Worm (Caenorhabditis elegans) whole organism, L1 larva: ENCODE measurements around the gene C09G9.1.

Experiments
- C16A3.4 ChIP-seq: fragments of 150-350 bp; optimal IDR thresholded peaks from 2 replicates; lab custom pipeline; 2014; ENCODE audit warnings: missing biosample characterization, missing genetic modification characterization
- C34B4.2 ChIP-seq: sonication (generic microtip); optimal IDR thresholded peaks from 2 replicates; lab custom pipeline; 2017; ENCODE audit warnings: mild to moderate bottlenecking, missing genetic modification characterization, missing compliant biosample characterization
- F16B12.6 ChIP-seq: fragments of 150-350 bp; optimal IDR thresholded peaks from 2 replicates; lab custom pipeline; 2014; ENCODE audit warnings: missing biosample characterization, missing genetic modification characterization
- aha-1 ChIP-seq: fragments of 150-350 bp; optimal IDR thresholded peaks from 2 replicates; lab custom pipeline; 2014; ENCODE audit warnings: missing biosample characterization, missing genetic modification characterization
- aly-2 ChIP-seq: fragments of 150-350 bp; optimal IDR thresholded peaks from 2 replicates; lab custom pipeline; 2014; ENCODE audit warnings: missing biosample characterization, missing genetic modification characterization
- ceh-63 ChIP-seq: fragments of 200-800 bp; sonication (Bioruptor generic); optimal IDR thresholded peaks from 2 replicates; lab custom pipeline; 2018; ENCODE audit warnings: mild to moderate bottlenecking, missing genetic modification characterization, missing compliant biosample characterization
- ceh-82 ChIP-seq, 3 experiments: fragments of 150-350 bp in 1 of 3; sonication (generic microtip) in 2 of 3; optimal IDR thresholded peaks; 2 replicates each; lab custom pipeline; 2014 to 2017; ENCODE audit warnings: missing biosample characterization in 3 of 3, missing genetic modification characterization in 3 of 3
- ceh-88 ChIP-seq: fragments of 200-800 bp; sonication (Bioruptor generic); IDR thresholded peaks from 2 replicates; pipeline ENCODE4 v1.3.6; 2022; ENCODE audit warnings: missing genetic modification characterization, missing compliant biosample characterization
- dpl-1 ChIP-seq, 3 experiments: fragments of 150-350 bp in 2 of 3; sonication (generic microtip) in 1 of 3; optimal IDR thresholded peaks; 2 replicates each; lab custom pipeline; 2014 to 2017; ENCODE audit warnings: missing biosample characterization in 3 of 3, missing genetic modification characterization in 3 of 3, missing genetic modification reagents in 3 of 3
- dsc-1 ChIP-seq: sonication (generic microtip); optimal IDR thresholded peaks from 2 replicates; lab custom pipeline; 2016; ENCODE audit warnings: mild to moderate bottlenecking, missing genetic modification characterization, missing compliant biosample characterization
- efl-1 ChIP-seq, 4 experiments: fragments of 150-350 bp; optimal IDR thresholded peaks in 3 of 4; peaks in 1 of 4; 1 replicate in 1 of 4; 2 replicates in 3 of 4; lab custom pipeline; 2014; ENCODE audit warnings: missing biosample characterization in 2 of 4, missing genetic modification characterization in 2 of 4, missing genetic modification reagents in 2 of 4
- efl-3 ChIP-seq: fragments of 200-800 bp; sonication (Bioruptor generic); optimal IDR thresholded peaks from 2 replicates; lab custom pipeline; 2018; ENCODE audit warnings: mild to moderate bottlenecking, missing genetic modification characterization, missing compliant biosample characterization
- egl-13 ChIP-seq: sonication (generic microtip); optimal IDR thresholded peaks from 2 replicates; lab custom pipeline; 2016; ENCODE audit warnings: missing genotype, missing genetic modification reagents, missing genetic modification characterization, missing compliant biosample characterization
- elt-3 ChIP-seq, 6 experiments: fragments of 150-350 bp in 1 of 6; sonication (generic microtip); optimal IDR thresholded peaks; 2 replicates each; lab custom pipeline; 2017 to 2018; ENCODE audit warnings: missing biosample characterization in 6 of 6, missing genetic modification characterization in 6 of 6, inconsistent platforms in 1 of 6
- ets-5 ChIP-seq: fragments of 200-800 bp; sonication (Bioruptor generic); IDR thresholded peaks from 2 replicates; pipeline ENCODE4 v1.3.6; 2022; ENCODE audit warnings: missing genetic modification characterization, missing compliant biosample characterization
- fkh-10 ChIP-seq: sonication (generic microtip); optimal IDR thresholded peaks from 2 replicates; lab custom pipeline; 2017; ENCODE audit warnings: missing biosample characterization, missing genetic modification reagents, missing genetic modification characterization
- fkh-4 ChIP-seq: sonication (generic microtip); optimal IDR thresholded peaks from 2 replicates; lab custom pipeline; 2016; ENCODE audit warnings: missing compliant biosample characterization, missing genetic modification characterization, borderline replicate concordance
- fkh-8 ChIP-seq: sonication (generic microtip); optimal IDR thresholded peaks from 2 replicates; lab custom pipeline; 2016; ENCODE audit warnings: mild to moderate bottlenecking, missing genetic modification characterization, missing compliant biosample characterization
- fos-1 ChIP-seq: fragments of 150-350 bp; optimal IDR thresholded peaks from 2 replicates; lab custom pipeline; 2014; ENCODE audit warnings: missing biosample characterization, missing genetic modification characterization
- hlh-17 ChIP-seq: fragments of 200-800 bp; sonication (Bioruptor generic); optimal IDR thresholded peaks from 2 replicates; lab custom pipeline; 2018; ENCODE audit warnings: missing genetic modification characterization, mild to moderate bottlenecking, missing compliant biosample characterization, moderate library complexity, borderline replicate concordance
- irx-1 ChIP-seq: sonication (generic microtip); optimal IDR thresholded peaks from 2 replicates; lab custom pipeline; 2016; ENCODE audit warnings: missing genetic modification characterization, missing compliant biosample characterization
- isw-1 ChIP-seq: fragments of 200-800 bp; sonication (Bioruptor generic); IDR thresholded peaks from 2 replicates; pipeline ENCODE4 v1.3.6; 2022; ENCODE audit warnings: missing genetic modification characterization, missing compliant biosample characterization
- lin-13 ChIP-seq: fragments of 150-350 bp; optimal IDR thresholded peaks from 2 replicates; lab custom pipeline; 2014; ENCODE audit warnings: missing biosample characterization, missing genetic modification reagents, missing genetic modification characterization
- lin-14 ChIP-seq: fragments of 200-800 bp; sonication (Bioruptor generic); optimal IDR thresholded peaks from 2 replicates; lab custom pipeline; 2018; ENCODE audit warnings: mild to moderate bottlenecking, missing genetic modification characterization, moderate library complexity, missing compliant biosample characterization
- lin-15B ChIP-seq: fragments of 150-350 bp; sonication (generic microtip); optimal IDR thresholded peaks from 3 replicates; lab custom pipeline; 2014; ENCODE audit warnings: missing biosample characterization, missing genetic modification characterization
- lin-35 ChIP-seq, 2 experiments: fragments of 150-350 bp; optimal IDR thresholded peaks; 2 replicates each; lab custom pipeline; 2014; ENCODE audit warnings: missing biosample characterization in 2 of 2, missing genetic modification characterization in 2 of 2, missing genetic modification reagents in 2 of 2
- lin-39 ChIP-seq: fragments of 150-350 bp; optimal IDR thresholded peaks from 2 replicates; lab custom pipeline; 2014; ENCODE audit warnings: missing biosample characterization, missing genetic modification reagents, missing genetic modification characterization
- mep-1 ChIP-seq: fragments of 150-350 bp; optimal IDR thresholded peaks from 2 replicates; lab custom pipeline; 2014; ENCODE audit warnings: missing biosample characterization, missing genetic modification characterization
- nhr-11 ChIP-seq: fragments of 150-350 bp; optimal IDR thresholded peaks from 2 replicates; lab custom pipeline; 2014; ENCODE audit warnings: missing biosample characterization, missing genetic modification characterization
- nhr-20 ChIP-seq: sonication (generic microtip); optimal IDR thresholded peaks from 2 replicates; lab custom pipeline; 2016; ENCODE audit warnings: mild to moderate bottlenecking, missing genetic modification characterization, missing compliant biosample characterization
- nhr-71 ChIP-seq: sonication (generic microtip); optimal IDR thresholded peaks from 2 replicates; lab custom pipeline; 2016; ENCODE audit warnings: mild to moderate bottlenecking, missing genetic modification characterization, moderate library complexity, missing compliant biosample characterization
- nhr-76 ChIP-seq: sonication (generic microtip); optimal IDR thresholded peaks from 2 replicates; lab custom pipeline; 2017; ENCODE audit warnings: missing biosample characterization, missing genetic modification characterization
- nhr-77 ChIP-seq: fragments of 150-350 bp; optimal IDR thresholded peaks from 2 replicates; lab custom pipeline; 2014; ENCODE audit warnings: missing biosample characterization, missing genetic modification characterization
- nhr-84 ChIP-seq: sonication (generic microtip); optimal IDR thresholded peaks from 2 replicates; lab custom pipeline; 2017; ENCODE audit warnings: missing biosample characterization, missing genetic modification characterization
- nhr-85 ChIP-seq: sonication (generic microtip); peaks from one replicate; lab custom pipeline; 2016; ENCODE audit warnings: missing genetic modification characterization, inconsistent platforms, missing compliant biosample characterization
- pag-3 ChIP-seq: sonication (generic microtip); optimal IDR thresholded peaks from 2 replicates; lab custom pipeline; 2017; ENCODE audit warnings: missing genetic modification characterization, mild to moderate bottlenecking, missing compliant biosample characterization, antibody characterized with exemption, borderline replicate concordance; ENCODE audit not compliant: insufficient read depth
- skn-1 ChIP-seq: fragments of 150-350 bp; optimal IDR thresholded peaks from 2 replicates; lab custom pipeline; 2014; ENCODE audit warnings: missing biosample characterization, missing genetic modification characterization
- snpc-4 ChIP-seq: fragments of 150-350 bp; optimal IDR thresholded peaks from 2 replicates; lab custom pipeline; 2014; ENCODE audit warnings: missing biosample characterization, missing genetic modification characterization
- snu-23 ChIP-seq: sonication (generic microtip); optimal IDR thresholded peaks from 2 replicates; lab custom pipeline; 2016; ENCODE audit warnings: missing genetic modification characterization, missing compliant biosample characterization
- sup-37 ChIP-seq: fragments of 200-800 bp; sonication (Bioruptor generic); optimal IDR thresholded peaks from 2 replicates; lab custom pipeline; 2018; ENCODE audit warnings: mild to moderate bottlenecking, missing genetic modification characterization, missing compliant biosample characterization
- swsn-7 ChIP-seq: sonication (generic microtip); optimal IDR thresholded peaks from 2 replicates; lab custom pipeline; 2016; ENCODE audit warnings: missing genetic modification characterization, missing compliant biosample characterization
- tbx-2 ChIP-seq: sonication (generic microtip); optimal IDR thresholded peaks from 2 replicates; lab custom pipeline; 2016; ENCODE audit warnings: missing genetic modification characterization, missing compliant biosample characterization
- tlp-1 ChIP-seq: fragments of 150-350 bp; optimal IDR thresholded peaks from 2 replicates; lab custom pipeline; 2014; ENCODE audit warnings: missing biosample characterization, missing genetic modification characterization
- unc-130 ChIP-seq: fragments of 150-350 bp; optimal IDR thresholded peaks from 2 replicates; lab custom pipeline; 2017; ENCODE audit warnings: missing biosample characterization, missing genetic modification characterization, inconsistent platforms
- unc-30 ChIP-seq: sonication (generic microtip); optimal IDR thresholded peaks from 2 replicates; lab custom pipeline; 2017; ENCODE audit warnings: missing biosample characterization, missing genetic modification characterization
- unc-62 ChIP-seq: fragments of 150-350 bp; optimal IDR thresholded peaks from 2 replicates; lab custom pipeline; 2014; ENCODE audit warnings: missing biosample characterization, missing genetic modification reagents, missing genetic modification characterization
- xbp-1 ChIP-seq: sonication (generic microtip); optimal IDR thresholded peaks from 2 replicates; lab custom pipeline; 2016; ENCODE audit warnings: missing genetic modification characterization, missing compliant biosample characterization
- zip-4 ChIP-seq: fragments of 200-800 bp; sonication (Bioruptor generic); optimal IDR thresholded peaks from 2 replicates; lab custom pipeline; 2018; ENCODE audit warnings: mild to moderate bottlenecking, missing genetic modification characterization, moderate library complexity, missing compliant biosample characterization
- ztf-11 ChIP-seq, 2 experiments: sonication (generic microtip); optimal IDR thresholded peaks; 2 replicates each; lab custom pipeline; 2016 to 2017; ENCODE audit warnings: missing genetic modification characterization in 2 of 2, missing biosample characterization in 1 of 2, missing compliant biosample characterization in 1 of 2
- ztf-4 ChIP-seq: fragments of 150-350 bp; optimal IDR thresholded peaks from 2 replicates; lab custom pipeline; 2014; ENCODE audit warnings: missing biosample characterization, missing genetic modification characterization

The C09G9.1 gene

DNA sequence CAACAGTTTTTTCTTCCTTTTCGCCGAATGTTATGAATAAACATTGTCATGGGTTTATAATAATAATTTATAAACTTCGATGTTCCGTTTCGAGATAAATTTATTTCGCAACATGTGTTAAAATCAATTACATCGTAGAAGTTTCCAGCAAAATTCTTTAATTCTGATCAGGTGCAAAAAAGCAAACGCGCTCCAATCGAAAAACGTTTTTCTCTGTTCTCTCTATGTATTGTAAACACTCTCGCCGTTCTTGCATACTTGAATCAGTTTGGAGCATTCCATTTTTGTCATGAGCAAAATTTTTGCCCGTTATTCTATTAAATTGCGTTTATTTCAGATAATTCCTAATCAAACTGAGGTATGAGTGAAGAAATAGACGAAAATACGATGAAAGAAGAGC is 28.5 kb upstream of the C09G9.1 start, which contains the start of gene rad-54.L2 (continued):
- TF ChIP-seq nhr-77 (tag; lab: Kevin White, UChicago): peak; percentile 10
- TF ChIP-seq dsc-1 (tag; lab: Kevin White, UChicago): peak; percentile 57
- TF ChIP-seq aly-2 (tag; lab: Kevin White, UChicago): no peak
- TF ChIP-seq elt-3 (tag; optimal IDR thresholded peaks at IDR 0.05; lab: Kevin White, UChicago): peak in 1 of 6 experiments; percentile 3
- no peak for TF ChIP-seq ztf-4 (tag; lab: Kevin White, UChicago)
- no peak for TF ChIP-seq ceh-88
- TF ChIP-seq tbx-2: peak; percentile 29
- no peak for TF ChIP-seq nhr-84 (tag; lab: Kevin White, UChicago)
- TF ChIP-seq egl-13: peak; percentile 4
- peak; percentile 58 to 80 for TF ChIP-seq lin-35 (GFP tag; optimal IDR thresholded peaks at IDR 0.05; lab: Kevin White, UChicago)
- peak; percentile 43 for TF ChIP-seq lin-13 (GFP tag; lab: Kevin White, UChicago)
- TF ChIP-seq snpc-4 (tag; lab: Kevin White, UChicago): peak; percentile 19
- TF ChIP-seq nhr-85 (tag; lab: Kevin White, UChicago): peak; percentile 5
- TF ChIP-seq tlp-1: no peak
- peak; percentile 25 for TF ChIP-seq swsn-7 (tag; lab: Kevin White, UChicago)
- no peak for TF ChIP-seq C34B4.2 (tag; lab: Kevin White, UChicago)
- no peak for TF ChIP-seq unc-130 (tag; lab: Kevin White, UChicago)
- TF ChIP-seq F16B12.6 (tag; lab: Kevin White, UChicago): peak; percentile 12
- peak; percentile 76 for TF ChIP-seq lin-14
- TF ChIP-seq unc-30: no peak
- TF ChIP-seq irx-1 (tag; lab: Kevin White, UChicago): peak; percentile 13
- TF ChIP-seq nhr-76 (tag; lab: Kevin White, UChicago): no peak
- TF ChIP-seq ceh-82 (tag; optimal IDR thresholded peaks at IDR 0.05; lab: Kevin White, UChicago): no peak
- TF ChIP-seq aha-1 (tag; lab: Kevin White, UChicago): no peak
- TF ChIP-seq sup-37 (GFP tag; lab: Kevin White, UChicago): no peak
- TF ChIP-seq lin-15B: peak; percentile 35
- peak; percentile 78 for TF ChIP-seq skn-1
- peak; percentile 58 for TF ChIP-seq nhr-71 (tag; lab: Kevin White, UChicago)
- TF ChIP-seq fkh-10: no peak
- peak; percentile 79 for TF ChIP-seq fkh-8 (tag; lab: Kevin White, UChicago)
- no peak for TF ChIP-seq ceh-63 (GFP tag; lab: Kevin White, UChicago)
- no peak for TF ChIP-seq ztf-11 (tag; optimal IDR thresholded peaks at IDR 0.05; lab: Kevin White, UChicago)
- peak; percentile 5 for TF ChIP-seq fos-1 (tag; lab: Kevin White, UChicago)
- TF ChIP-seq efl-3 (GFP tag; lab: Kevin White, UChicago): no peak
- TF ChIP-seq dpl-1 (GFP tag; optimal IDR thresholded peaks at IDR 0.05; lab: Kevin White, UChicago): peak; percentile 43 to 63 (median 52)
- TF ChIP-seq pag-3 (tag; lab: Kevin White, UChicago): no peak

DNA sequence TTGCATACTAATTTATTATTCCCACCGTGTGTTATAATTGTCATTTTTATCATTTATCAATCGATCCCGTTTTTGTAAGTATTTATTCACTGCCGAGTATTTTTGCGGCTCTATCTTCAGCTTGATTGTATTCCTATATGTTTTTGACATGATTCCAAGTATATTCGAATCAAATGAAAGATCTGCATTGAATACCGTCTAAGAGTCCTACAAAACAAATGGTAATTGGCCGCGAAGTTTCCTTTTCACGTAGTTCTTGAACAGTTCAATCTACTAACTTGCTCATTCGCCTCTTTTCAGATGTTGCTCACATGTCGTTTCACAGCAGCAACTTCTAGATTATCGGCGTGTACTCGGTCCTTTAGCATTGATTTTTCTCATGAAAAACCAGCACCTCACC is 27.3 kb upstream of the C09G9.1 start, which contains the start of gene C27B7.2:
C27B7.2 (plus strand) TSS at position 301 of the 400 bp plus-strand sequence.
- no peak for TF ChIP-seq ztf-11 (tag; optimal IDR thresholded peaks at IDR 0.05; lab: Kevin White, UChicago)
- TF ChIP-seq efl-1 (optimal IDR thresholded peaks at IDR 0.05; lab: Kevin White, UChicago): no peak
- TF ChIP-seq efl-1 (GFP tag; optimal IDR thresholded peaks at IDR 0.05 in 1 of 2; lab: Kevin White, UChicago): no peak
- TF ChIP-seq fkh-4 (tag; lab: Kevin White, UChicago): no peak
- no peak for TF ChIP-seq mep-1
- TF ChIP-seq ceh-88: no peak
- TF ChIP-seq zip-4 (GFP tag; lab: Kevin White, UChicago): no peak

DNA sequence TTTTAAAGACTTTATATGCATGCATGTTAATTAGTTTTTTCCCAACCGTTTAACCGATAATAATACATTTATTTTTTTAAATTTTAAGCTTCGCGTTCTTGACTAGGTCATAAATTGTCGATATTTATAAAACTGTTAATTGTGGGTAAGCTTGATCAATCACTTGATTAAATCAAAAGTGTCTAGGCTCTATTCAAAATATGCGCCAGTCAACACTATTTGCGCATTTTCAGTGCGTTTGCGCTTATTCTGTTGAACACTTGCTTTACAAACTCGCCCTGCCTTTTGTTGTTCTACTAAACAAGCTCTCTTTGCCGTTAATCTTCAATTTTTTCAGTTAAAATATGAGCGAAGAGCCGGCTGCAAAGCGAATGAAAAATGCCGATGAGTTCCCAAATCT is 25.8 kb upstream of the C09G9.1 start, which contains the start of gene spr-2:
spr-2 (plus strand) TSS at position 332 of the 400 bp plus-strand sequence.
- TF ChIP-seq efl-3 (GFP tag; lab: Kevin White, UChicago) (no peak), C16A3.4 (peak; percentile 76), unc-62 (GFP tag; lab: Kevin White, UChicago) (no peak), hlh-17 (GFP tag; lab: Kevin White, UChicago) (no peak), lin-39 (peak; percentile 75), xbp-1 (tag; lab: Kevin White, UChicago) (peak; percentile 80), ets-5 (no peak), snpc-4 (tag; lab: Kevin White, UChicago) (peak; percentile 66), nhr-84 (tag; lab: Kevin White, UChicago) (no peak), lin-13 (GFP tag; lab: Kevin White, UChicago) (peak; percentile 42), snu-23 (GFP tag; lab: Kevin White, UChicago) (peak; percentile 78), tbx-2 (peak; percentile 78), nhr-11 (tag; lab: Kevin White, UChicago) (peak; percentile 67), nhr-20 (peak; percentile 81), fkh-10 (peak; percentile 30), isw-1 (GFP tag; lab: Robert Waterston, UW) (peak; percentile 42; the same call in 1 of the 2 replicates)
